In the genomic region with DNA sequence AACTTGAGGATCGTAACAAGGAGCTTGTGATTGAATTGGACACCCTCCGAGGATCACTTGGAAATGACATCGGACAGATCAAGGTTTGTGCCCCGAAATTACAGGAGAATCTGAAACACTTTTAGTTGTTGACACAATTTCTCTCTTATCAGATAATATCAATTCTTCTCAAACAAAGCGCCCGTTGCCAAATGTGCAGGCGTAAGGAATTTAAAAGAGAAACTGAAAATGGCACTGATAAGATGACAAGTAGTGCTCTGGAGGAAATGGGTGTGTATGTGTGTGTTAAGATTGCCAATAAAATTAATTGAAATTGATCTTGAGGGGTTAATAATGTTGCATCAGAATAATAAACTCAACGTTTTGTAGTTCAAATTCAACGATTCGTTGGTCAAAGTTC, we compare ENCODE assay signal across 2 worm cellular contexts.
A peak's percentile ranks its signal among the peaks of the same experiment; 100 is the strongest.
TF ChIP-seq lines count a peak whose summit lies in the region.

No protein-coding gene starts in this region.

TF ChIP-seq in whole organism, L1 larva, 84 proteins besides CTCF, POLR2A, EP300 and RAD21 (continued from another document):
- TF ChIP-seq pqm-1 (tag; optimal IDR thresholded peaks at IDR 0.05; lab: Kevin White, UChicago) (peak; percentile 35), lir-3 (tag; optimal IDR thresholded peaks at IDR 0.05; lab: Kevin White, UChicago; ENCODE audit: poor library complexity) (no peak), lin-35 (GFP tag; optimal IDR thresholded peaks at IDR 0.05; lab: Kevin White, UChicago) (peak in 1 of 2 experiments; percentile 33), unc-86 (tag; optimal IDR thresholded peaks at IDR 0.05; lab: Kevin White, UChicago) (no peak), egl-27 (tag; optimal IDR thresholded peaks at IDR 0.05; lab: Kevin White, UChicago) (no peak), isw-1 (GFP tag; IDR thresholded peaks at IDR 0.05; lab: Robert Waterston, UW) (no peak), blmp-1 (tag; optimal IDR thresholded peaks at IDR 0.05; lab: Kevin White, UChicago) (no peak), fkh-8 (tag; optimal IDR thresholded peaks at IDR 0.05; lab: Kevin White, UChicago) (no peak), tlp-1 (tag; optimal IDR thresholded peaks at IDR 0.05; lab: Kevin White, UChicago) (no peak), hlh-4 (tag; optimal IDR thresholded peaks at IDR 0.05; lab: Kevin White, UChicago) (no peak), aly-2 (tag; optimal IDR thresholded peaks at IDR 0.05; lab: Kevin White, UChicago) (no peak), ama-1 (optimal IDR thresholded peaks at IDR 0.05; lab: Kevin White, UChicago) (no peak), lin-14 (GFP tag; optimal IDR thresholded peaks at IDR 0.05; lab: Kevin White, UChicago) (peak; percentile 13), nhr-71 (tag; optimal IDR thresholded peaks at IDR 0.05; lab: Kevin White, UChicago) (no peak), ztf-11 (tag; optimal IDR thresholded peaks at IDR 0.05; lab: Kevin White, UChicago) (no peak), egl-13 (tag; optimal IDR thresholded peaks at IDR 0.05; lab: Kevin White, UChicago) (no peak), elt-3 (tag; optimal IDR thresholded peaks at IDR 0.05; lab: Kevin White, UChicago) (no peak), jun-1 (tag; optimal IDR thresholded peaks at IDR 0.05; lab: Kevin White, UChicago) (no peak), zip-4 (GFP tag; optimal IDR thresholded peaks at IDR 0.05; lab: Kevin White, UChicago) (no peak)
TF ChIP-seq in whole organism, L1 larva: peak in this region for 5.

TF ChIP-seq in whole organism, L4 larva, 104 proteins besides CTCF, POLR2A, EP300 and RAD21 (continued from another document):
- TF ChIP-seq hif-1 (tag; optimal IDR thresholded peaks at IDR 0.05; lab: Kevin White, UChicago) (no peak), ceh-44 (GFP tag; IDR thresholded peaks at IDR 0.05; lab: Robert Waterston, UW) (no peak), D1046.2 (GFP tag; IDR thresholded peaks at IDR 0.05; lab: Robert Waterston, UW) (no peak), aly-2 (tag; optimal IDR thresholded peaks at IDR 0.05; lab: Kevin White, UChicago) (no peak), mxl-3 (GFP tag; optimal IDR thresholded peaks at IDR 0.05; lab: Kevin White, UChicago) (peak; percentile 17), ceh-20 (GFP tag; IDR thresholded peaks at IDR 0.05; lab: Robert Waterston, UW) (no peak), hlh-30 (tag; optimal IDR thresholded peaks at IDR 0.05; lab: Kevin White, UChicago; ENCODE audit: insufficient read depth) (no peak), F49E8.2 (tag; optimal IDR thresholded peaks at IDR 0.05; lab: Kevin White, UChicago; ENCODE audit: borderline replicate concordance) (no peak), dmd-6 (GFP tag; IDR thresholded peaks at IDR 0.05; lab: Robert Waterston, UW) (peak; percentile 72), lin-38 (GFP tag; IDR thresholded peaks at IDR 0.05; lab: Robert Waterston, UW) (no peak), ama-1 (optimal IDR thresholded peaks at IDR 0.05; lab: Kevin White, UChicago) (peak; percentile 8), pqm-1 (tag; optimal IDR thresholded peaks at IDR 0.05; lab: Kevin White, UChicago) (peak; percentile 92), nhr-25 (tag; optimal IDR thresholded peaks at IDR 0.05; lab: Kevin White, UChicago; ENCODE audit: borderline replicate concordance, insufficient read depth) (no peak), hlh-11 (tag; optimal IDR thresholded peaks at IDR 0.05; lab: Kevin White, UChicago) (peak; percentile 60), tag-97 (GFP tag; IDR thresholded peaks at IDR 0.05; lab: Robert Waterston, UW) (no peak), Y105C5A.15 (GFP tag; IDR thresholded peaks at IDR 0.05; lab: Robert Waterston, UW) (no peak), mes-2 (tag; optimal IDR thresholded peaks at IDR 0.05; lab: Kevin White, UChicago; ENCODE audit: poor library complexity, severe bottlenecking) (peak; percentile 9), ces-1 (GFP tag; optimal IDR thresholded peaks at IDR 0.05; lab: Kevin White, UChicago) (no peak), lin-13 (GFP tag; optimal IDR thresholded peaks at IDR 0.05; lab: Kevin White, UChicago) (no peak), cey-2 (tag; optimal IDR thresholded peaks at IDR 0.05; lab: Kevin White, UChicago; ENCODE audit: borderline replicate concordance, insufficient read depth) (no peak), mep-1 (tag; optimal IDR thresholded peaks at IDR 0.05; lab: Kevin White, UChicago) (no peak), fos-1 (tag; optimal IDR thresholded peaks at IDR 0.05; lab: Kevin White, UChicago) (no peak), tra-1 (GFP tag; IDR thresholded peaks at IDR 0.05; lab: Robert Waterston, UW) (0 out of 2 replicates have a peak, but pooled peaks have one; percentile 49), ztf-11 (tag; optimal IDR thresholded peaks at IDR 0.05; lab: Kevin White, UChicago) (no peak), jun-1 (tag; optimal IDR thresholded peaks at IDR 0.05; lab: Kevin White, UChicago) (no peak), dpl-1 (GFP tag; optimal IDR thresholded peaks at IDR 0.05; lab: Kevin White, UChicago) (no peak), mdl-1 (tag; optimal IDR thresholded peaks at IDR 0.05; lab: Kevin White, UChicago) (no peak), lin-15B (tag; optimal IDR thresholded peaks at IDR 0.05; lab: Kevin White, UChicago) (no peak), dve-1 (tag; optimal IDR thresholded peaks at IDR 0.05; lab: Kevin White, UChicago; ENCODE audit: insufficient read depth) (peak; percentile 77), egl-27 (tag; optimal IDR thresholded peaks at IDR 0.05; lab: Kevin White, UChicago) (no peak), madf-5 (GFP tag; IDR thresholded peaks at IDR 0.05; lab: Robert Waterston, UW) (no peak), snpc-4 (tag; optimal IDR thresholded peaks at IDR 0.05; lab: Kevin White, UChicago) (no peak), F10B5.3 (tag; optimal IDR thresholded peaks at IDR 0.05; lab: Kevin White, UChicago) (no peak), daf-16 (GFP tag; optimal IDR thresholded peaks at IDR 0.05; lab: Kevin White, UChicago) (no peak), daf-16 (tag; optimal IDR thresholded peaks at IDR 0.05; lab: Kevin White, UChicago) (peak; percentile 79), nhr-76 (tag; optimal IDR thresholded peaks at IDR 0.05; lab: Kevin White, UChicago) (no peak), Y48G9A.11 (GFP tag; IDR thresholded peaks at IDR 0.05; lab: Robert Waterston, UW) (no peak), php-3 (GFP tag; IDR thresholded peaks at IDR 0.05; lab: Robert Waterston, UW) (no peak; the same call in 1 of the 2 replicates), nhr-102 (tag; optimal IDR thresholded peaks at IDR 0.05; lab: Kevin White, UChicago) (no peak), zip-11 (GFP tag; IDR thresholded peaks at IDR 0.05; lab: Robert Waterston, UW) (no peak), ceh-62 (tag; optimal IDR thresholded peaks at IDR 0.05; lab: Kevin White, UChicago) (no peak)
TF ChIP-seq in whole organism, L4 larva: peak in this region for 13.
